Worm (Caenorhabditis elegans): ENCODE measurements around the gene nhr-228.
"Not testable (repeated sequence)": the region's sequence is repeated elsewhere in the genome, so short reads cannot be mapped to it uniquely, and the experiment has no call there.

Gene nhr-228

ce11 chrV:2251774-2252173 lies 29.8 kb upstream of the nhr-228 start:
- no peak for TF ChIP-seq flt-1 (GFP tag; IDR thresholded peaks at IDR 0.05)
- no peak for TF ChIP-seq ceh-36 (tag; optimal IDR thresholded peaks at IDR 0.05)
- no peak for TF ChIP-seq tbx-11 (GFP tag; IDR thresholded peaks at IDR 0.05)
- TF ChIP-seq hmg-4 (GFP tag; optimal IDR thresholded peaks at IDR 0.05) = no peak
- no peak for TF ChIP-seq F13C5.2 (tag; optimal IDR thresholded peaks at IDR 0.05)
- no peak for TF ChIP-seq hmbx-1 (tag; optimal IDR thresholded peaks at IDR 0.05)
- no peak for TF ChIP-seq sea-1 (GFP tag; conservative IDR thresholded peaks at IDR 0.05)
- TF ChIP-seq ama-1 (optimal IDR thresholded peaks at IDR 0.05) = no peak
- TF ChIP-seq pes-1 (GFP tag; IDR thresholded peaks at IDR 0.05) = no peak
- TF ChIP-seq tra-4 (tag; optimal IDR thresholded peaks at IDR 0.05) = no peak
- no peak for TF ChIP-seq aly-1 (tag; optimal IDR thresholded peaks at IDR 0.05)
- TF ChIP-seq ceh-13 (GFP tag; optimal IDR thresholded peaks at IDR 0.05) = no peak
- TF ChIP-seq ets-7 (tag; optimal IDR thresholded peaks at IDR 0.05) = no peak
- no peak for TF ChIP-seq scrt-1 (GFP tag; IDR thresholded peaks at IDR 0.05)
- no peak for TF ChIP-seq tbx-37 (GFP tag; conservative IDR thresholded peaks at IDR 0.05)

ce11 chrV:2254553-2255124 lies 26.9 kb upstream of the nhr-228 start, which contains the start of gene str-253:
TSS of gene str-253 (minus strand) at chrV:2254603.
- TF ChIP-seq hnd-1 (tag; optimal IDR thresholded peaks at IDR 0.05) (no peak), ama-1 (optimal IDR thresholded peaks at IDR 0.05) (no peak), scrt-1 (GFP tag; IDR thresholded peaks at IDR 0.05) (no peak), ceh-36 (tag; optimal IDR thresholded peaks at IDR 0.05) (no peak)

- not testable (repeated sequence) for TF ChIP-seq tbx-37 (GFP tag; conservative IDR thresholded peaks at IDR 0.05); ceh-36 (tag; optimal IDR thresholded peaks at IDR 0.05); tbx-11 (GFP tag; IDR thresholded peaks at IDR 0.05)
Observed at ce11 chrV:2255191-2255590, 26.4 kb upstream of the nhr-228 start, which contains the start of gene F41B5.1. TSS of gene F41B5.1 (plus strand) at chrV:2255533.

- TF ChIP-seq ama-1 (optimal IDR thresholded peaks at IDR 0.05) (no peak), ceh-13 (GFP tag; optimal IDR thresholded peaks at IDR 0.05) (no peak), tra-4 (tag; optimal IDR thresholded peaks at IDR 0.05) (no peak), scrt-1 (GFP tag; IDR thresholded peaks at IDR 0.05) (no peak), hmg-4 (GFP tag; optimal IDR thresholded peaks at IDR 0.05) (no peak), tbx-11 (GFP tag; IDR thresholded peaks at IDR 0.05) (no peak), aly-1 (tag; optimal IDR thresholded peaks at IDR 0.05) (no peak), pes-1 (GFP tag; IDR thresholded peaks at IDR 0.05) (no peak), ets-7 (tag; optimal IDR thresholded peaks at IDR 0.05) (no peak)
Observed at ce11 chrV:2259750-2260149, 21.8 kb upstream of the nhr-228 start, which contains the start of gene nhr-182. TSS of gene nhr-182 (minus strand) at chrV:2259927.

DNA sequence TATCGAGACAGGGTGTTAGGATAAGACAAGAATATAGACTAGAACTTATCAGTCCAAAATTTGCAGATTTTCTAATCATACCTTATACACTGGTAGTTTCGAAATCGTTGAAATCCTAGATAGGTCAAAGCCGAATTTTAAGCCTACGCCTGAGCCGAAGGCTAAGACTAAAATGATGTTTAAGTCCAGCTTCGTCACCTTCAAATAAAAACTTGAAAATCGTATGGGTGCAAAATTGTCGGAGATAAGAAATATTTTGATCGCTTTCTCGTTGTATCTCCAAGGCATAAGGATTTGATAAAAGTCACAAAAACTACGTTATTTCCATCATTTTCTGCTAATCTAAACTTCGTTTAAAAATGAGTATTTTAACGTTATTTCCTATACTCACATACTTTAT lies 20.9 kb upstream of the nhr-228 start, which contains the start of gene F41B5.12:
Gene F41B5.12, plus strand, starts transcription at position 301 of the 400 bp plus-strand sequence.
- no peak for TF ChIP-seq ceh-36 (tag; optimal IDR thresholded peaks at IDR 0.05)
- no peak for TF ChIP-seq ets-7 (tag; optimal IDR thresholded peaks at IDR 0.05)
- no peak for TF ChIP-seq hmg-4 (GFP tag; optimal IDR thresholded peaks at IDR 0.05)
- no peak for TF ChIP-seq aly-1 (tag; optimal IDR thresholded peaks at IDR 0.05)
- TF ChIP-seq pes-1 (GFP tag; IDR thresholded peaks at IDR 0.05) = no peak
- no peak for TF ChIP-seq ceh-13 (GFP tag; optimal IDR thresholded peaks at IDR 0.05)
- TF ChIP-seq F13C5.2 (tag; optimal IDR thresholded peaks at IDR 0.05) = no peak
- no peak for TF ChIP-seq hmbx-1 (tag; optimal IDR thresholded peaks at IDR 0.05)
- TF ChIP-seq scrt-1 (GFP tag; IDR thresholded peaks at IDR 0.05) = no peak
- no peak for TF ChIP-seq sea-1 (GFP tag; conservative IDR thresholded peaks at IDR 0.05)
- no peak for TF ChIP-seq hnd-1 (tag; optimal IDR thresholded peaks at IDR 0.05)
- TF ChIP-seq flt-1 (GFP tag; IDR thresholded peaks at IDR 0.05) = no peak
- no peak for TF ChIP-seq tra-4 (tag; optimal IDR thresholded peaks at IDR 0.05)
- TF ChIP-seq B0310.2 (tag; optimal IDR thresholded peaks at IDR 0.05) = no peak
- TF ChIP-seq tbx-11 (GFP tag; IDR thresholded peaks at IDR 0.05) = no peak
- no peak for TF ChIP-seq ama-1 (optimal IDR thresholded peaks at IDR 0.05)
- no peak for TF ChIP-seq tbx-37 (GFP tag; conservative IDR thresholded peaks at IDR 0.05)

ce11 chrV:2264455-2264854 lies 17.1 kb upstream of the nhr-228 start, which contains the start of gene nhr-183:
TSS of gene nhr-183 (minus strand) at chrV:2264634.
- no peak for TF ChIP-seq sea-1 (GFP tag; conservative IDR thresholded peaks at IDR 0.05)
- TF ChIP-seq flt-1 (GFP tag; IDR thresholded peaks at IDR 0.05) = no peak
- TF ChIP-seq ama-1 (optimal IDR thresholded peaks at IDR 0.05) = no peak
- TF ChIP-seq pes-1 (GFP tag; IDR thresholded peaks at IDR 0.05) = no peak
- TF ChIP-seq scrt-1 (GFP tag; IDR thresholded peaks at IDR 0.05) = no peak
- TF ChIP-seq ceh-13 (GFP tag; optimal IDR thresholded peaks at IDR 0.05) = no peak
- no peak for TF ChIP-seq hmg-4 (GFP tag; optimal IDR thresholded peaks at IDR 0.05)
- TF ChIP-seq ets-7 (tag; optimal IDR thresholded peaks at IDR 0.05) = no peak
- TF ChIP-seq tbx-11 (GFP tag; IDR thresholded peaks at IDR 0.05) = no peak
- no peak for TF ChIP-seq hnd-1 (tag; optimal IDR thresholded peaks at IDR 0.05)
- TF ChIP-seq B0310.2 (tag; optimal IDR thresholded peaks at IDR 0.05) = no peak
- TF ChIP-seq aly-1 (tag; optimal IDR thresholded peaks at IDR 0.05) = no peak

DNA sequence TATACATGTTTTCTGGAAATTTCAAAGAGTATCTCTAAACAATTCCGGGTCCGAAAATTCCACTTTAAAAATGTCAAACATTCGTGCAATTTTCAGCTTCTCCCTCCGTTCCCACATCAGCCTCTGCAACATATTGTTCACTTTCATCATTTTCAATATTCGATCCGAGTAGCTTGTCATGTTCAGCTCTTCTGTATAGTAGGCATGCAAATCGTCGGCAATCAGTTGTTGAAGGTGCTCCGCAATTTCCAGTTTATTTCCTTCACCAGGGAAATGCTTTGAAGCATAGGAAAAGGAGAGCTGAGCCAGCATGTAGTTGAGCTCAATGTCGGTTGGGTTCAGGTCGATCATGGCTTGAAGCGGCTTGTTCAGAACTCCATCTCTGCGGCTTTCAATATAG lies 16.6 kb upstream of the nhr-228 start:
- TF ChIP-seq hmbx-1 (tag; optimal IDR thresholded peaks at IDR 0.05) (no peak), B0310.2 (tag; optimal IDR thresholded peaks at IDR 0.05) (no peak), aly-1 (tag; optimal IDR thresholded peaks at IDR 0.05) (no peak), ceh-13 (GFP tag; optimal IDR thresholded peaks at IDR 0.05) (no peak), ets-7 (tag; optimal IDR thresholded peaks at IDR 0.05) (no peak), tbx-37 (GFP tag; conservative IDR thresholded peaks at IDR 0.05) (no peak), F13C5.2 (tag; optimal IDR thresholded peaks at IDR 0.05) (no peak), pes-1 (GFP tag; IDR thresholded peaks at IDR 0.05) (no peak), sea-1 (GFP tag; conservative IDR thresholded peaks at IDR 0.05) (no peak), ceh-36 (tag; optimal IDR thresholded peaks at IDR 0.05) (no peak), hnd-1 (tag; optimal IDR thresholded peaks at IDR 0.05) (no peak), scrt-1 (GFP tag; IDR thresholded peaks at IDR 0.05) (no peak), flt-1 (GFP tag; IDR thresholded peaks at IDR 0.05) (no peak), tbx-11 (GFP tag; IDR thresholded peaks at IDR 0.05) (no peak)
